Worm (Caenorhabditis elegans) whole organism, dauer: Measurements from ENCODE around the gene fbxa-157.
"Not testable (repeated sequence)": the region's sequence is repeated elsewhere in the genome, so short reads cannot be mapped to it uniquely, and the experiment has no call there.

ENCODE experiments used
- unc-62 ChIP-seq: sonication (generic microtip); optimal IDR thresholded peaks from 2 replicates; lab custom pipeline; 2017; ENCODE audit warnings: missing biosample characterization, missing genetic modification reagents, missing genetic modification characterization

The fbxa-157 gene

ce11 chrV:17918726-17919125, 19.1 kb downstream of the fbxa-157 start, which contains the start of gene C06H5.8:
C06H5.8 (plus strand) TSS chrV:17919026.
- TF ChIP-seq unc-62 (GFP tag; lab: Kevin White, UChicago) = no peak

DNA sequence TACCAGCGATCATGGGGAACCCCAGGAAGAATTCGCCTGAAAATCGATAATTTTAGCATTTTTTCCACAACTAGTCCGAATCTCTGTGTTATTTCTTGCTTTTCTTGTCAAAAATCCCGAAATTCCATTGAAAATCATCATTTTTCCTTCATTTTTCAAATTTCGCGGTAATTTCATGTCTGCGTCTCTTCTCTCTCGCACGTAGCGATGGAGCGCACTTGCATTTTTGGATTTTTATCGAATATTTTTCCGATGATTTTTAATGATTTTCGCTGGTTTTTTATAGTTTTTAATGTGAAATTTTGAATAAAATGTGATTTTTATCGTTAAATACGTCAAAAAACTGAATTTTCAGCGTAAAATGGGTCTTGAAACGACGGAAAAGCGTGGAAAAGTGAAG, 21.8 kb downstream of the fbxa-157 start, which contains the start of gene E01B7.2:
TSS of gene E01B7.2 (plus strand) at position 350 of the 400 bp plus-strand sequence.
- TF ChIP-seq unc-62 (GFP tag; lab: Kevin White, UChicago) = no peak

DNA sequence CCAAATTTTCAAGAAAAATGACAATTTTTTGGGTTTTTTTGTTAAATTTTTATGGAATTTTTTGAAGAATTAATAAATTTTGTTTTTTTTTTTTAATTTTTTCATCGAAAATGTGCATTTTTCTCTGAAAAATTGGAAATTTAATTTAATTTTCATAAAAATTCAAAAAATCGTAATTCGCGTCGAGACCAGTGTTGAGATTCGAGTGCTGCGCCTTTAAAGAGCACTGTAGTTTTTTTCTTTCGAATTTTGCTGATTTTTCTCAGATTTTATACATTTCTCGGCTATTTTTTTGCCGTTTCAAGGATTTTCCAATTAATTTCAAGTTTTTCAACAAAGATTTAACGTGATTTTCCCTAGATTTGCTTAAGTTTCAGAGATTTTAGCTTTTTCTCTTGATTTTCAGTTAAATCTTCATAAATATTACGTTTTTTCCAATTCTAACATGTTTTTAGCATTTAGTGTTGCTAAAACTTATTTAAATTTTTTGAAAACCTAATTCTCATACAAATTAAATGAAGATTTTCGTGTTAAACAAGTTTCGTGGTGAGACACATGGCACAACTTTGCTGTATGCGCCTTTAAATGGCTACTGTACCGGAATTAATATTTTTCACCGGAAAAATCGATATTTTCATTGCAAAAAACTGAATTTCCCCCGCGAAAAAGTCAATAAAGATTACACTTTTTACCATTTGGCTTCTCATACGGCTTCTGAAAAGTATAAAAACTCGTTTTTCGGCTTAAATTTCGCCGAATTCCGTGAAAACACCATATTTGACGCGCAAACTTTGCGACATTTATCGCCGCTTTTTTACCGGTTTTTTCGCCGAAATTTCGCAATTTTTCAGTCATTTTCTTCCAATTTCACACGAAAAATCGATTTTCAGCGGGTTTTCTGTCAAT, 24.7 kb downstream of the fbxa-157 start, which contains the start of gene usp-50:
TSS of gene usp-50 (plus strand) at position 822 of the 906 bp plus-strand sequence.
- TF ChIP-seq unc-62 (GFP tag; lab: Kevin White, UChicago) = not testable (repeated sequence)

ce11 chrV:17928128-17928527, 28.5 kb downstream of the fbxa-157 start:
- no peak for TF ChIP-seq unc-62 (GFP tag; lab: Kevin White, UChicago)

ce11 chrV:17931795-17932194, 32.2 kb downstream of the fbxa-157 start:
- no peak for TF ChIP-seq unc-62 (GFP tag; lab: Kevin White, UChicago)

DNA sequence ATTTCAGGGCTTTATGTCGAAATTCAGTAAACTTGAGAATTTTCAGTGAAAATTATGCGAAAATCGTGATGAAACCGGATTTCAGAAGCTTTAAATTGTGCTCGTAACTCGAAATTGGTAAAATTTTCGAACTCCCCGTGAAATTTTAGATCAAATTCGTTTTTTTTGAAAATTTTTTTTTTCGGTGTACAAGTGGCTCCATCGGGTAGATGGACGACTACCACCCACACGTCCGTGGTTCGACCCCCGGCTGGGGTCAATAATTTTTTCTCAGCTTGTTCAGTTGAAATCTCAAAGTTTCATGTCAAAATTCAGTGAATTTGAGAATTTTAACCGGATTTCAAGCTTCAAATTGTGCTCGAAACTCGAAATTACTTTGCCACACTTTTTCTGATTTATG, 36.3 kb downstream of the fbxa-157 start:
- TF ChIP-seq unc-62 (GFP tag; lab: Kevin White, UChicago) = no peak

DNA sequence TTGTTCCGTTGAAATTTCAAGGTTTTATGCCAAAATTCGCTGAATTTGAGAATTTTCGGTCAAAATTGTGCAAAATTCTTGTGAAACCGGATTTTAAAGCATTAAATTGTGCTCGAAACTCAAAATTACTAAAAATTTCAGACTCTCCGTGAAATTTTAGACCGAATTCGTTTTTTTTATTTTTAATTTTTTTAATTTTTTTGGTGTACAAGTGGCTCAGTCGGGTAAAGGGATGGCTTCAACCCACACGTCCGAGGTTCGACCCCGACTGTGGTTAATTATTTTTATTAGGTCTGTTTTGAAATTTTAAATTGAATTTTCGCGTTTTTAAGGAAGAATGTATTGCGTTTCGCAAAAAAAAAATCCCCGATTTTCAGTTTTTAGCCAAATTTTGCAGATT, 39.4 kb downstream of the fbxa-157 start:
- no peak for TF ChIP-seq unc-62 (GFP tag; lab: Kevin White, UChicago)

ce11 chrV:17943877-17944472, 44.4 kb downstream of the fbxa-157 start:
- no peak for TF ChIP-seq unc-62 (GFP tag; lab: Kevin White, UChicago)

DNA sequence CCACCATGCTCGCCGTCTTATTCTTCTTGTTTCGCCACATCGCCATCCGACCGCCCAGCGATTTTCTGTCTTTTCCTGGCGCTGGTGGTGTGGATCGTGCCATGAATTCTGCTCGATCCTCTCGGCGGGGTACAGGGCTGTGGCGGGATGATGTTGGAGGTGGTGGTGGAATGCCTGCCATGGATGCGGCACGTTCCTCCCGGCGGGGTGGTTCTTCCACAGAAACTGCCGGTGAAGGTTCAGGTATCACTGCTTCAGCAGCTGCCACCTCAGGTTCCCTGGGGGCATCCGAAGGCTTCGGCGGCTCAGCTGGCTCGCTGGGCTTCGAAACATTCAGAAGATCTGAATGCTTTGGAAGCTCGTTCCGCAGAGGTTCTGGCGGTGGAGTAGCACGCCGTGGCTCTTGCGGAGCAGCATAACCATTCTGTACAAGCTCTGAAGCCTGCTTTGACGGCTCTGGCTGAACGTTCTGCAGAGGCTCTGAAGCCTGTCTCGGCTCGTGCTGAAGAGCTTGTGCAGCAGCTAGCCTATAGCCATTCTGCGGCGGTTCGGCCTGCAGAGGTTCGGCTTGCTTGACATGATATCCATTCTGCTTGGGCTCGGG, 45.3 kb downstream of the fbxa-157 start:
- no peak for TF ChIP-seq unc-62 (GFP tag; lab: Kevin White, UChicago)

DNA sequence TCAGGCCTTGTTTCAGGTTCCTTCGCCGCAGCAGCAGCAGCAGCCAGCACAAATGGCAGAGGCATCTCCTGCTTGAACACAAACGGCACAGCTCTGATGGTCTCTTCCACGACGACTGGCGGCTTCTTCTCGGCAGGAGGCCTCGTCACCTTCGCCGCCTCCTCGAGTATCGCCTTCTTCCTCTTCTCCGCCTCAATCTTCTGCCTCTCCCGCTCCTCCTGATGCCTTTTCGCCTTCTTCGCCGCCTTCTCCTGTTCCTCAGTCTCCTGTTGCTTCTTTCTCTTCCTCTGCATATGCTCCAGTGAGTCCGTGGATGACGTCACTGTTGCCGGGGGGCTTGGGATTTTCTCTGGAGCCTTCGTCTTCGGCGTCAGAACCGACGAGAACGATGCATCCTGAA, 45.9 kb downstream of the fbxa-157 start:
- TF ChIP-seq unc-62 (GFP tag; lab: Kevin White, UChicago) = no peak

DNA sequence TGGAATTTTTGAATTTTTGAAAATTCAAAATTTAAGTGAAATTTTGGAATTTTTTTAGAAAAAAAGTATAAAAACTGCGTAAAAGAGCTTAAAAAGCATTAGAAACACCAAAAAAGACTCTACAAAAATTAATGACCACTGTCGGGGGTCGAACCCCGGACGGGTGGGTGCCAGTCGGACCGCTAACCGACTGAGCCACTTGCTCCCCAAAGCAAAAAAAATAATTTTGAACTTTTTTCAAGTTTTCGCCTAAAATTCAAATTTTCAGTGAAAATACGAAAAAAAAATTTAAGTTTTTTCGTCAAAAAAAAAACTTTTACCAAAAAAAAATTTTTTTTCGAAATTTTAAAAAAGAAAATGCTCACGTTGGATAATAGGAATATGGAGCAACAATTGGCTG, 47.7 kb downstream of the fbxa-157 start:
- no peak for TF ChIP-seq unc-62 (GFP tag; lab: Kevin White, UChicago)

ce11 chrV:17948036-17948691, 48.6 kb downstream of the fbxa-157 start:
- TF ChIP-seq unc-62 (GFP tag; lab: Kevin White, UChicago) = no peak

ce11 chrV:17949093-17949492, 49.5 kb downstream of the fbxa-157 start, which contains the start of gene dpy-21:
dpy-21 (minus strand) TSS chrV:17949193.
- TF ChIP-seq unc-62 (GFP tag; lab: Kevin White, UChicago) = no peak
